Worm (Caenorhabditis elegans): ENCODE results near the gene C24B9.3.

DNA sequence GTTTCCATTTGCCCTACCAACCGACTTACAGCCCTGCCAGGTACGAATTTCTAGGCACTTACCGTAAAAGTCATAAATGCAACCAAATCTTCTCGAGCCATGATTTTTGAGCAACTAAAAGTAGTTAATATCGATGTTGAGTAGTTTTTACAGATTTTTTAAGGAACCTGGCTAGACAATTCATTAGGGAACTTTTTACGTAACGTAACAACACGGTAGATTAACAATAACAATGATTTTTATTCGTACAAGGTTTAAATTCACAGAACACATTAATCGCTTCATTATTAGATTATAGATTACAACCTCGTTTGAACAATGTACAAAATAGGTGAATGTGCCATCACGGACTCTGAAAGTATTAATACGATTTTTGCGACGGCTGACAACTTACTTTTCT is 41.6 kb upstream of the C24B9.3 start, which contains the start of gene srx-26:
- no peak for TF ChIP-seq C08G9.2 (tag; optimal IDR thresholded peaks at IDR 0.05)
- no peak for TF ChIP-seq odd-2 (tag; optimal IDR thresholded peaks at IDR 0.05)
- TF ChIP-seq hlh-13 (GFP tag; optimal IDR thresholded peaks at IDR 0.05): no peak
- no peak for TF ChIP-seq fkh-10 (GFP tag; optimal IDR thresholded peaks at IDR 0.05)
- no peak for TF ChIP-seq pat-9 (tag; optimal IDR thresholded peaks at IDR 0.05)
- no peak for TF ChIP-seq C38D4.7 (GFP tag; optimal IDR thresholded peaks at IDR 0.05)
- TF ChIP-seq F13H6.1 (tag; optimal IDR thresholded peaks at IDR 0.05): no peak
- TF ChIP-seq K02D7.2 (tag; optimal IDR thresholded peaks at IDR 0.05): no peak
- TF ChIP-seq nhr-11 (tag; optimal IDR thresholded peaks at IDR 0.05): no peak
- no peak for TF ChIP-seq ceh-22 (tag; optimal IDR thresholded peaks at IDR 0.05)

All from whole organism, late embryonic.